Fruit fly (Drosophila melanogaster) whole organism, prepupa: ENCODE data around the gene mTerf3.

ENCODE experiments used
- CG10631 ChIP-seq: fragments of 200-800 bp; sonication (Bioruptor generic); optimal IDR thresholded peaks from 2 replicates; lab custom pipeline; 2016; ENCODE audit warnings: missing biosample characterization, missing genetic modification characterization
- CG10669 ChIP-seq: fragments of 200-800 bp; sonication (Bioruptor generic); optimal IDR thresholded peaks from 3 replicates; lab custom pipeline; 2018; ENCODE audit warnings: missing biosample characterization, mild to moderate bottlenecking, missing genetic modification characterization, moderate library complexity
- CG11902 ChIP-seq: fragments of 200-800 bp; sonication (Bioruptor generic); optimal IDR thresholded peaks from 3 replicates; lab custom pipeline; 2016; ENCODE audit warnings: missing biosample characterization, missing genetic modification characterization
- CG15336 ChIP-seq: fragments of 200-800 bp; sonication (Bioruptor generic); IDR thresholded peaks from 2 replicates; pipeline ENCODE4 v1.3.6; 2022; ENCODE audit warnings: missing biosample characterization, missing genetic modification characterization
- CG1621 ChIP-seq: fragments of 200-800 bp; sonication (Bioruptor generic); optimal IDR thresholded peaks from 3 replicates; lab custom pipeline; 2018; ENCODE audit warnings: missing biosample characterization, mild to moderate bottlenecking, missing genetic modification characterization
- CG34406 ChIP-seq: fragments of 200-800 bp; sonication (Bioruptor generic); optimal IDR thresholded peaks from 3 replicates; lab custom pipeline; 2016; ENCODE audit warnings: missing biosample characterization, missing genetic modification characterization
- CG3919 ChIP-seq: fragments of 200-800 bp; sonication (Bioruptor generic); optimal IDR thresholded peaks from 3 replicates; lab custom pipeline; 2016; ENCODE audit warnings: missing biosample characterization, missing genetic modification characterization
- CG4318 ChIP-seq: fragments of 200-800 bp; sonication (Bioruptor generic); optimal IDR thresholded peaks from 3 replicates; lab custom pipeline; 2017; ENCODE audit warnings: missing biosample characterization, mild to moderate bottlenecking, missing genetic modification characterization
- CG6808 ChIP-seq: fragments of 200-800 bp; sonication (Bioruptor generic); optimal IDR thresholded peaks from 3 replicates; lab custom pipeline; 2017; ENCODE audit warnings: missing biosample characterization, missing genetic modification characterization, mild to moderate bottlenecking, moderate library complexity, missing genetic modification reagents
- CG6854 ChIP-seq: fragments of 200-800 bp; sonication (Bioruptor generic); optimal IDR thresholded peaks from 2 replicates; lab custom pipeline; 2017; ENCODE audit warnings: missing biosample characterization, mild to moderate bottlenecking, missing genetic modification characterization
- CG8319 ChIP-seq: fragments of 200-800 bp; sonication (Bioruptor generic); optimal IDR thresholded peaks from 3 replicates; lab custom pipeline; 2016; ENCODE audit warnings: missing biosample characterization, missing genetic modification characterization
- CG8632 ChIP-seq: fragments of 200-800 bp; sonication (Bioruptor generic); optimal IDR thresholded peaks from 3 replicates; lab custom pipeline; 2016; ENCODE audit warnings: missing biosample characterization, missing genetic modification characterization
- CG9139 ChIP-seq: fragments of 200-800 bp; sonication (Bioruptor generic); optimal IDR thresholded peaks from 3 replicates; lab custom pipeline; 2017; ENCODE audit warnings: missing biosample characterization, mild to moderate bottlenecking, missing genetic modification characterization
- Eip75B ChIP-seq: fragments of 200-800 bp; sonication (Bioruptor generic); optimal IDR thresholded peaks from 3 replicates; lab custom pipeline; 2016; ENCODE audit warnings: missing biosample characterization, missing genetic modification characterization
- Eip78C ChIP-seq: fragments of 200-800 bp; sonication (Bioruptor generic); peaks from one replicate; lab custom pipeline; 2016; ENCODE audit warnings: missing biosample characterization, missing genetic modification characterization
- Ets21C ChIP-seq: fragments of 200-800 bp; sonication (Bioruptor generic); optimal IDR thresholded peaks from 3 replicates; lab custom pipeline; 2016; ENCODE audit warnings: missing biosample characterization, missing genetic modification characterization
- Hr39 ChIP-seq: fragments of 200-800 bp; sonication (Bioruptor generic); optimal IDR thresholded peaks from 2 replicates; lab custom pipeline; 2016; ENCODE audit warnings: missing biosample characterization, missing genetic modification characterization
- Hr4 ChIP-seq: fragments of 200-800 bp; sonication (Bioruptor generic); optimal IDR thresholded peaks from 3 replicates; lab custom pipeline; 2016; ENCODE audit warnings: missing biosample characterization, missing genetic modification characterization
- Sox102F ChIP-seq: fragments of 200-800 bp; sonication (Bioruptor generic); optimal IDR thresholded peaks from 2 replicates; lab custom pipeline; 2016; ENCODE audit warnings: missing biosample characterization, mild to moderate bottlenecking, missing genetic modification characterization
- Sox14 ChIP-seq: fragments of 200-800 bp; sonication (Bioruptor generic); optimal IDR thresholded peaks from 3 replicates; lab custom pipeline; 2016; ENCODE audit warnings: missing biosample characterization, missing genetic modification characterization
- Sox15 ChIP-seq: fragments of 200-800 bp; sonication (Bioruptor generic); optimal IDR thresholded peaks from 3 replicates; lab custom pipeline; 2016; ENCODE audit warnings: missing biosample characterization, missing genetic modification characterization
- acj6 ChIP-seq: fragments of 200-800 bp; sonication (Bioruptor generic); optimal IDR thresholded peaks from 3 replicates; lab custom pipeline; 2016; ENCODE audit warnings: missing biosample characterization, missing genetic modification characterization
- cyc ChIP-seq: fragments of 200-800 bp; sonication (Bioruptor generic); optimal IDR thresholded peaks from 3 replicates; lab custom pipeline; 2016; ENCODE audit warnings: missing biosample characterization, missing genetic modification characterization
- dac ChIP-seq: fragments of 200-800 bp; sonication (Bioruptor generic); optimal IDR thresholded peaks from 2 replicates; lab custom pipeline; 2017; ENCODE audit warnings: missing biosample characterization, mild to moderate bottlenecking, missing genetic modification characterization
- fd59A ChIP-seq: fragments of 200-800 bp; sonication (Bioruptor generic); optimal IDR thresholded peaks from 2 replicates; lab custom pipeline; 2017; ENCODE audit warnings: missing biosample characterization, mild to moderate bottlenecking, missing genetic modification characterization, missing genetic modification reagents
- fd85E ChIP-seq: fragments of 200-800 bp; sonication (Bioruptor generic); optimal IDR thresholded peaks from 3 replicates; lab custom pipeline; 2016; ENCODE audit warnings: missing biosample characterization, missing genetic modification characterization
- fkh ChIP-seq: fragments of 200-800 bp; sonication (Bioruptor generic); optimal IDR thresholded peaks from 3 replicates; lab custom pipeline; 2017; ENCODE audit warnings: missing biosample characterization, mild to moderate bottlenecking, missing genetic modification characterization, moderate library complexity
- lz ChIP-seq: fragments of 200-800 bp; sonication (Bioruptor generic); optimal IDR thresholded peaks from 3 replicates; lab custom pipeline; 2016; ENCODE audit warnings: missing biosample characterization, missing genetic modification characterization
- net ChIP-seq: fragments of 200-800 bp; sonication (Bioruptor generic); optimal IDR thresholded peaks from 3 replicates; lab custom pipeline; 2016; ENCODE audit warnings: missing biosample characterization, missing genetic modification characterization
- pdm3 ChIP-seq: fragments of 200-800 bp; sonication (Bioruptor generic); optimal IDR thresholded peaks from 3 replicates; lab custom pipeline; 2016; ENCODE audit warnings: missing biosample characterization, missing genetic modification characterization
- salr ChIP-seq, 2 experiments: fragments of 200-800 bp; sonication (Bioruptor generic); optimal IDR thresholded peaks; 3 replicates each; lab custom pipeline; 2016 to 2018; ENCODE audit warnings: missing biosample characterization in 2 of 2, missing genetic modification characterization in 2 of 2, mild to moderate bottlenecking in 1 of 2
- spab ChIP-seq: fragments of 200-800 bp; sonication (Bioruptor generic); optimal IDR thresholded peaks from 2 replicates; lab custom pipeline; 2017; ENCODE audit warnings: missing biosample characterization, mild to moderate bottlenecking, missing genetic modification characterization, missing genetic modification reagents
- ss ChIP-seq, 2 experiments: fragments of 200-800 bp; sonication (Bioruptor generic); optimal IDR thresholded peaks; 2 replicates in 1 of 2; 3 replicates in 1 of 2; lab custom pipeline; 2017 to 2018; ENCODE audit warnings: mild to moderate bottlenecking in 2 of 2, missing biosample characterization in 2 of 2, missing genetic modification characterization in 2 of 2, moderate library complexity in 1 of 2
- topi ChIP-seq: fragments of 200-800 bp; sonication (Bioruptor generic); optimal IDR thresholded peaks from 3 replicates; lab custom pipeline; 2016; ENCODE audit warnings: missing biosample characterization, missing genetic modification characterization
- vri ChIP-seq: fragments of 200-800 bp; sonication (Bioruptor generic); optimal IDR thresholded peaks from 3 replicates; lab custom pipeline; 2016; ENCODE audit warnings: missing biosample characterization, mild to moderate bottlenecking, missing genetic modification characterization

mTerf3 gene

dm6 chr3L:20498204-20498603, 22.4 kb downstream of the mTerf3 start:
- no peak for TF ChIP-seq dac
- no peak for TF ChIP-seq CG10631 (GFP tag; lab: Kevin White, UChicago)
- TF ChIP-seq cyc (GFP tag; lab: Kevin White, UChicago): no peak
- TF ChIP-seq fd85E (GFP tag; lab: Kevin White, UChicago): no peak
- no peak for TF ChIP-seq pdm3
- no peak for TF ChIP-seq CG11902 (GFP tag; lab: Kevin White, UChicago)
- no peak for TF ChIP-seq CG8632
- TF ChIP-seq lz (GFP tag; lab: Kevin White, UChicago): no peak
- TF ChIP-seq CG3919 (GFP tag; lab: Kevin White, UChicago): no peak
- TF ChIP-seq vri (GFP tag; lab: Kevin White, UChicago): no peak
- TF ChIP-seq ss (GFP tag; optimal IDR thresholded peaks at IDR 0.05; lab: Kevin White, UChicago): no peak
- TF ChIP-seq CG9139 (GFP tag; lab: Kevin White, UChicago): no peak
- no peak for TF ChIP-seq Sox102F
- no peak for TF ChIP-seq Hr39

DNA sequence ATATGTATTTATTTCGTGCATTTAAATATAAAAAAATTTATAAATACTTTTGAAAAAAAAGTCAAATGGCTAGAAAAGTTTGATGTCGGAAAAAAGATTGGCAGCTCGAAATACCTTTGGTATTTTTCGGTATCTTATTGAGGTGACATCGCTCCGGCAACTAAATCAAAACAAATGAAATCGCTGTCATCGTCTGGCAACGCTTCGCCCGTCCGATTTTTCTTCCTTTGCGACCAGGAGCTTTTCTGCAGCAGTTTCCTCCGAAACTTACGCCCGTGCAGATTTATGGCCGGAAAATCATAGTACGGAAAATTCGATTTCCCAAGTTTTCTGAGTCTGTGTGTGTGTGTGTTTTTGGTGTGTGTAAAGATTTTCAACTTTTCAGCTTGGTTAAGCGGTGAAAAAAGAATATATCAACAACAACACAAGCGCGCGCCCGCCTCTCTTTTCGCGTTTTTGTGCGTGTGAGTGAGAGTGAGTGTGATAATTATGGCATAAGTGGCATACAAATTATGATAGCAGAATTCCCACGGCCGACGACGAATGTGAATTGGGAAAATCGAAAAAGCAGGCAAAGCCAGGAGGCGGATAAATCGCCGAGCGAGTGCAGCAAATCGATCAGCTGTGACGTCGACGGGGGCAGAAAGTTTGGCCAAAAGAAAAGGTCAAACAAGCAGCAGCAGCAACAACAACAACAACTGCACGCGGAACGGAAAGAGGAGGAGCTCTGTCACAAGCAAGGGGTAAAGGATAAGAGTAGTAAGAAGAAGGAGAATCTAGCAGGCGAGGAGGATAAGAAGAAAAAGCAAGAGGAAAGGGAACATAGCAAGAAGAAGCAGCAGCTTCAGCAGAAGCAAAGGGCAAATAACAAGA, 23.2 kb downstream of the mTerf3 start, which contains the start of gene CG32425:
Gene CG32425 (plus strand): TSS at position 200 of the 873 bp plus-strand sequence.
- TF ChIP-seq Sox15 (no peak), CG1621 (tag; lab: Kevin White, UChicago) (peak; percentile 94), CG6854 (GFP tag; lab: Kevin White, UChicago) (peak; percentile 54), CG15336 (GFP tag; lab: Robert Waterston, UW) (no peak), Eip78C (GFP tag; lab: Kevin White, UChicago) (peak; percentile 37), lz (GFP tag; lab: Kevin White, UChicago) (no peak), vri (GFP tag; lab: Kevin White, UChicago) (peak; percentile 88), CG34406 (GFP tag; lab: Kevin White, UChicago) (no peak), Sox14 (GFP tag; lab: Kevin White, UChicago) (peak; percentile 8), CG6808 (peak; percentile 30), Eip75B (GFP tag; lab: Kevin White, UChicago) (peak; percentile 33), Hr4 (GFP tag; lab: Kevin White, UChicago) (peak; percentile 12), fkh (GFP tag; lab: Kevin White, UChicago) (peak; percentile 47), topi (GFP tag; lab: Kevin White, UChicago) (no peak), spab (GFP tag; lab: Kevin White, UChicago) (no peak)

dm6 chr3L:20494780-20495591, 25.6 kb downstream of the mTerf3 start, which contains the start of gene ZnT77C:
ZnT77C (minus strand) TSS chr3L:20494921.
- TF ChIP-seq net (GFP tag; lab: Kevin White, UChicago): no peak
- no peak for TF ChIP-seq CG34406 (GFP tag; lab: Kevin White, UChicago)
- peak; percentile 83 for TF ChIP-seq vri (GFP tag; lab: Kevin White, UChicago)
- no peak for TF ChIP-seq CG10669 (GFP tag; lab: Kevin White, UChicago)
- TF ChIP-seq CG4318 (GFP tag; lab: Kevin White, UChicago): no peak
- peak; percentile 37 for TF ChIP-seq Eip78C (GFP tag; lab: Kevin White, UChicago)
- TF ChIP-seq fd59A: no peak
- TF ChIP-seq CG15336 (GFP tag; lab: Robert Waterston, UW): no peak
- TF ChIP-seq acj6 (GFP tag; lab: Kevin White, UChicago): no peak
- TF ChIP-seq CG6854 (GFP tag; lab: Kevin White, UChicago): no peak
- TF ChIP-seq Ets21C (GFP tag; lab: Kevin White, UChicago): no peak
- no peak for TF ChIP-seq cyc (GFP tag; lab: Kevin White, UChicago)
- no peak for TF ChIP-seq CG8319
- TF ChIP-seq dac: no peak
- TF ChIP-seq Sox14 (GFP tag; lab: Kevin White, UChicago): peak; percentile 5
- TF ChIP-seq salr (GFP tag; optimal IDR thresholded peaks at IDR 0.05; lab: Kevin White, UChicago): no peak
- TF ChIP-seq topi (GFP tag; lab: Kevin White, UChicago): no peak
